Worm (Caenorhabditis elegans) whole organism, midembryonic: Measurements from ENCODE around the gene srh-190.

Experiments
- cog-1 ChIP-seq: sonication (generic microtip); optimal IDR thresholded peaks from 2 replicates; lab custom pipeline; 2016; ENCODE audit warnings: missing genetic modification characterization, missing compliant biosample characterization
- flt-1 ChIP-seq: fragments of 200-800 bp; sonication (Bioruptor generic); IDR thresholded peaks from 2 replicates; pipeline ENCODE4 v1.3.6; 2022; ENCODE audit warnings: missing genetic modification characterization, missing compliant biosample characterization
- klf-2 ChIP-seq: fragments of 200-800 bp; sonication (Bioruptor generic); conservative IDR thresholded peaks from 2 replicates; pipeline ENCODE4 v1.3.6; 2022; ENCODE audit warnings: missing genetic modification reagents, missing genetic modification characterization, missing compliant biosample characterization
- med-1 ChIP-seq: sonication (generic microtip); optimal IDR thresholded peaks from 2 replicates; lab custom pipeline; 2017; ENCODE audit warnings: missing genetic modification characterization, mild to moderate bottlenecking, missing compliant biosample characterization, antibody characterized with exemption, missing genetic modification reagents; ENCODE audit not compliant: insufficient read depth
- ref-1 ChIP-seq: fragments of 200-800 bp; sonication (Bioruptor generic); conservative IDR thresholded peaks from 2 replicates; pipeline ENCODE4 v1.3.6; 2022; ENCODE audit warnings: missing genetic modification reagents, missing genetic modification characterization, missing compliant biosample characterization
- tab-1 ChIP-seq: fragments of 200-800 bp; sonication (Bioruptor generic); IDR thresholded peaks from 2 replicates; pipeline ENCODE4 v1.3.6; 2022; ENCODE audit warnings: missing genetic modification characterization, missing compliant biosample characterization
- ztf-23 ChIP-seq: fragments of 200-800 bp; sonication (Bioruptor generic); IDR thresholded peaks from 2 replicates; pipeline ENCODE4 v1.3.6; 2022; ENCODE audit warnings: missing genetic modification reagents, missing genetic modification characterization, missing compliant biosample characterization
- ztf-29 ChIP-seq: fragments of 200-800 bp; sonication (Bioruptor generic); IDR thresholded peaks from 2 replicates; pipeline ENCODE4 v1.3.6; 2022; ENCODE audit warnings: missing genetic modification reagents, missing genetic modification characterization, missing compliant biosample characterization

DNA sequence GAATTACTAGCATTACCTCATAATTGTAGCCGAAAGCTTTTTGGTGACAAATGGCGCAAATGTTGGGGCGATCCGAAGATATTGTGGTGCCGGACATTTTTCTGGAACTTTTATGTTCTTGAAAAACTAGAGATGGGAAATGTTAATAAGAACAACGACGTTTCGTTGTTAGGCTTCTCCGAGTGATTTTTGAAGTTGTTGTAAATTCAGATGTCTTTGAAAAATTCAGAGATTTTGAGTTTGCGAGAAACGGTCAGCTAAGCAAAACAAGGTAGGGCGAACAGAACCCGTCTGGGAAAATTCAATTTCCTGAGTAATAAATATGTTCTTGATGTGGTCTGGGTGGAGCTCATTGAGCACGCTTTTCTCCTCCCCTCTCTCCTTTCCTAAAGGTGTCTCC lies 16.8 kb upstream of the srh-190 start, which contains the start of gene nhr-124:
- TF ChIP-seq ztf-23 (GFP tag; lab: Robert Waterston, UW) (no peak), tab-1 (GFP tag; lab: Robert Waterston, UW) (no peak), klf-2 (GFP tag; lab: Robert Waterston, UW) (no peak), cog-1 (tag; lab: Kevin White, UChicago) (no peak), ref-1 (GFP tag; lab: Robert Waterston, UW) (no peak), med-1 (GFP tag; lab: Kevin White, UChicago) (no peak), ztf-29 (GFP tag; lab: Robert Waterston, UW) (no peak), flt-1 (GFP tag; lab: Robert Waterston, UW) (no peak)
